Fruit fly (Drosophila melanogaster): ENCODE results near the gene CG6184.

- peak; percentile 66 for TF ChIP-seq CG15514 (GFP tag; optimal IDR thresholded peaks at IDR 0.05)
- TF ChIP-seq CG30403 (GFP tag; optimal IDR thresholded peaks at IDR 0.05) = no peak
- no peak for TF ChIP-seq CG3281 (GFP tag; optimal IDR thresholded peaks at IDR 0.05)
- no peak for TF ChIP-seq Dip3 (GFP tag; optimal IDR thresholded peaks at IDR 0.05)
- no peak for TF ChIP-seq CG10462 (GFP tag; optimal IDR thresholded peaks at IDR 0.05)
- no peak for TF ChIP-seq pita (GFP tag; optimal IDR thresholded peaks at IDR 0.05)
Observed at dm6 chr3R:19656455-19656854, 1.2 kb downstream of the CG6184 start.
